Fruit fly (Drosophila melanogaster) whole organism, adult: ENCODE measurements around the gene ppk10.

ENCODE experiments used
- CG12768 ChIP-seq: fragments of 200-800 bp; sonication (Bioruptor generic); optimal IDR thresholded peaks from 2 replicates; lab custom pipeline; 2017; ENCODE audit warnings: missing biosample characterization, missing genetic modification characterization, mild to moderate bottlenecking, moderate library complexity, missing genetic modification reagents
- CG33017 ChIP-seq: fragments of 200-800 bp; sonication (Bioruptor generic); optimal IDR thresholded peaks from 2 replicates; lab custom pipeline; 2018; ENCODE audit warnings: missing biosample characterization, mild to moderate bottlenecking, missing genetic modification characterization, moderate library complexity
- Clk ChIP-seq: fragments of 200-800 bp; sonication (Bioruptor generic); optimal IDR thresholded peaks from 2 replicates; lab custom pipeline; 2017; ENCODE audit warnings: missing biosample characterization, missing genetic modification characterization
- Hr96 ChIP-seq: fragments of 200-800 bp; sonication (Bioruptor generic); optimal IDR thresholded peaks from 2 replicates; lab custom pipeline; 2016; ENCODE audit warnings: missing biosample characterization, missing genetic modification characterization
- bab1 ChIP-seq: fragments of 200-800 bp; sonication (Bioruptor generic); optimal IDR thresholded peaks from 3 replicates; lab custom pipeline; 2019; ENCODE audit warnings: missing biosample characterization, mild to moderate bottlenecking, missing genetic modification characterization, moderate library complexity
- cic ChIP-seq: fragments of 200-800 bp; sonication (Bioruptor generic); optimal IDR thresholded peaks from 2 replicates; lab custom pipeline; 2017; ENCODE audit warnings: missing biosample characterization, mild to moderate bottlenecking, missing genetic modification characterization, moderate library complexity
- ovo ChIP-seq: fragments of 200-800 bp; sonication (Bioruptor generic); optimal IDR thresholded peaks from 2 replicates; lab custom pipeline; 2016; ENCODE audit warnings: missing biosample characterization, missing genetic modification characterization

DNA sequence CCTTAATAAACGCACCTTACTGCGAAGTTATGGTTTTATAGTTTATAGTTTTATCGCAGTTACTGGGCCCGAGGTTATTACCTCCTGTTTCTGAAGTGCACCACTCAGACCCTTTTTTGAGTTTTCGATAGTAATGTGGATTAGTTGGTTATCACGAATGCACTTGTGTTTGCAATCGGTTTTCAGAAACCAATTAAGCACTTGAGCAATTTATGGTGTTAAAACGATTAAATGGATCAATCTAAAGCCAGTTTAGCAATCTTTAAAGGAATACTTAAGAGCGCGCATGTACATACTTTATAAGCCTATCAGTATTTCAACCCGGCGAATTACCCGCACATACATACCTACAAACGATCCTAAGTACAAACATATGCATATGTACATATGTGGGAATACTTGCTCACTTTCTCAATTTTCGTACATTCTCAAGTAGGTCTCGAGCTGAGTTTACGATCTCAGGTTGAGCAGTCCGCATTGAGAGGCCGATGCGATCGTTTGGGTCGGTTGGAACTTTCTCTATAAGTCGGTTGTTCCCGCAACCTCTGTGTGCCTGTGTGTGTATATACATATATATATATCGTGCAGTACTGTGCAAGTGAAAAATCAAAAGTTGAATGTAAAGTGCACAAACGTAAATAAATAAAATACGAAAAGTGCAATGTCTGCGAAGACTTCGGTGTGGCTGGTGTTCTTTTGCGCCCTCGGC is 5.1 kb upstream of the ppk10 start, which contains the start of the genes LManI and LManII:
- TF ChIP-seq Hr96 (GFP tag; lab: Kevin White, UChicago): no peak
- no peak for TF ChIP-seq bab1
- peak; percentile 12 for TF ChIP-seq CG12768 (GFP tag; lab: Kevin White, UChicago)
- no peak for TF ChIP-seq ovo
- TF ChIP-seq CG33017 (tag; lab: Kevin White, UChicago): peak; percentile 9
- no peak for TF ChIP-seq Clk (GFP tag; lab: Kevin White, UChicago)
- TF ChIP-seq cic (GFP tag; lab: Kevin White, UChicago): peak; percentile 34
